Fruit fly (Drosophila melanogaster): ENCODE measurements around the gene CG9737.

CG9737 gene

DNA sequence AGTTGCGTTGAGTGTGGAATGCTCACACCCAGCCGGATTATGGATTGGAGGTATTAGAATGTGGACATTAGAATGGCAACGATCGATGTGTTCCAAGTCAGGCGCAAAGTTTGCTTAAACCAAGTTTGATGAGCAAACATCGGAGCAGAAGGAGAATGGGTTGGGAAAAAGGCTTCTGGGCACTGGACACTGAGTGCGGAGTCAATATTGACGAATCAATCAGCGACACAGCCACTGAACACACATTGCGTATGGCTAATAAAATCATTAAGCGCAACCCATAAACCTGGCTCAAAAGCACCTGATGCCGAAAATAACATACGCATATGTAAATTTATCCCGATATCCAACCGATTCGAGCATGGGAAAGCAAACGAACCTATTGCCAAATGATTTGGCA lies 49.3 kb downstream of the CG9737 start:
- TF ChIP-seq fkh (GFP tag; optimal IDR thresholded peaks at IDR 0.05) (peak; percentile 44), CG8319 (GFP tag; optimal IDR thresholded peaks at IDR 0.05) (no peak), Ets21C (GFP tag; optimal IDR thresholded peaks at IDR 0.05) (no peak), lz (GFP tag; optimal IDR thresholded peaks at IDR 0.05) (no peak), spab (GFP tag; optimal IDR thresholded peaks at IDR 0.05) (no peak), fd85E (GFP tag; optimal IDR thresholded peaks at IDR 0.05) (no peak), CG7368 (GFP tag; optimal IDR thresholded peaks at IDR 0.05) (no peak)

dm6 chr3R:30191462-30191874 lies 51.6 kb downstream of the CG9737 start:
- TF ChIP-seq topi (GFP tag; optimal IDR thresholded peaks at IDR 0.05) (peak; percentile 87), dsx (GFP tag; optimal IDR thresholded peaks at IDR 0.05; ENCODE audit: poor library complexity, severe bottlenecking) (no peak), Hr39 (GFP tag; optimal IDR thresholded peaks at IDR 0.05) (peak; percentile 81), CG32006 (GFP tag; optimal IDR thresholded peaks at IDR 0.05) (peak; percentile 76), CG8319 (GFP tag; optimal IDR thresholded peaks at IDR 0.05) (peak; percentile 55), ss (GFP tag; optimal IDR thresholded peaks at IDR 0.05) (peak; percentile 58 to 59), fd59A (GFP tag; optimal IDR thresholded peaks at IDR 0.05) (peak; percentile 44), vri (GFP tag; optimal IDR thresholded peaks at IDR 0.05) (peak; percentile 4), Ets21C (GFP tag; optimal IDR thresholded peaks at IDR 0.05) (peak; percentile 63), lz (GFP tag; optimal IDR thresholded peaks at IDR 0.05) (peak; percentile 78), CG10669 (GFP tag; optimal IDR thresholded peaks at IDR 0.05) (peak; percentile 4), dac (GFP tag; optimal IDR thresholded peaks at IDR 0.05) (no peak), Sox15 (GFP tag; optimal IDR thresholded peaks at IDR 0.05) (peak; percentile 74), CG11902 (GFP tag; optimal IDR thresholded peaks at IDR 0.05) (peak; percentile 72), cyc (GFP tag; optimal IDR thresholded peaks at IDR 0.05) (peak; percentile 74), achi (GFP tag; optimal IDR thresholded peaks at IDR 0.05) (peak; percentile 30), CG1621 (tag; optimal IDR thresholded peaks at IDR 0.05) (no peak), CG7368 (GFP tag; optimal IDR thresholded peaks at IDR 0.05) (peak; percentile 62), spab (GFP tag; optimal IDR thresholded peaks at IDR 0.05) (peak; percentile 30), Sox102F (GFP tag; optimal IDR thresholded peaks at IDR 0.05) (peak; percentile 73), Gug (GFP tag; IDR thresholded peaks at IDR 0.05) (no peak), CG8119 (GFP tag; IDR thresholded peaks at IDR 0.05) (peak; percentile 34; the same call in 1 of the 3 replicates), CG6808 (GFP tag; optimal IDR thresholded peaks at IDR 0.05) (peak; percentile 15), CG9139 (GFP tag; optimal IDR thresholded peaks at IDR 0.05) (no peak), Eip75B (GFP tag; optimal IDR thresholded peaks at IDR 0.05) (peak; percentile 74), Hr38 (GFP tag; optimal IDR thresholded peaks at IDR 0.05) (no peak), fkh (GFP tag; optimal IDR thresholded peaks at IDR 0.05) (no peak), Ets96B (tag; optimal IDR thresholded peaks at IDR 0.05) (no peak), CG15336 (GFP tag; IDR thresholded peaks at IDR 0.05) (no peak), CG31627 (GFP tag; optimal IDR thresholded peaks at IDR 0.05) (peak; percentile 84), CG10631 (GFP tag; optimal IDR thresholded peaks at IDR 0.05) (peak; percentile 43), CG6792 (GFP tag; optimal IDR thresholded peaks at IDR 0.05) (peak; percentile 66), Blimp-1 (GFP tag; optimal IDR thresholded peaks at IDR 0.05) (no peak), Smox (GFP tag; optimal IDR thresholded peaks at IDR 0.05) (peak; percentile 72), Lpt (GFP tag; optimal IDR thresholded peaks at IDR 0.05) (no peak), CG6854 (GFP tag; optimal IDR thresholded peaks at IDR 0.05) (no peak), acj6 (GFP tag; optimal IDR thresholded peaks at IDR 0.05) (peak; percentile 71), fd85E (GFP tag; optimal IDR thresholded peaks at IDR 0.05) (no peak), OdsH (GFP tag; optimal IDR thresholded peaks at IDR 0.05) (peak; percentile 67), Met (GFP tag; optimal IDR thresholded peaks at IDR 0.05) (peak; percentile 69), net (GFP tag; optimal IDR thresholded peaks at IDR 0.05) (peak; percentile 71), Sox14 (GFP tag; optimal IDR thresholded peaks at IDR 0.05) (peak; percentile 77), CG11294 (GFP tag; IDR thresholded peaks at IDR 0.05) (no peak), Eip78C (GFP tag) (peak; percentile 94), Hr4 (GFP tag; optimal IDR thresholded peaks at IDR 0.05) (peak; percentile 1), CG3032 (tag; optimal IDR thresholded peaks at IDR 0.05) (peak; percentile 12), pdm3 (GFP tag; optimal IDR thresholded peaks at IDR 0.05) (peak; percentile 73), CG3919 (GFP tag; optimal IDR thresholded peaks at IDR 0.05) (peak; percentile 62), esn (GFP tag; optimal IDR thresholded peaks at IDR 0.05) (peak; percentile 85)

Data from whole organism, prepupa.